Worm (Caenorhabditis elegans) whole organism, L2 larva: Measurements from ENCODE around the gene rde-1.

Experiments used
- C34F6.9 ChIP-seq: fragments of 150-350 bp; optimal IDR thresholded peaks from 2 replicates; lab custom pipeline; 2014; ENCODE audit warnings: missing biosample characterization, missing genetic modification characterization
- Y55F3AM.14 ChIP-seq: fragments of 200-800 bp; sonication (Bioruptor generic); optimal IDR thresholded peaks from 2 replicates; lab custom pipeline; 2018; ENCODE audit warnings: mild to moderate bottlenecking, missing genetic modification characterization, missing compliant biosample characterization
- ZK546.5 ChIP-seq: sonication (generic microtip); optimal IDR thresholded peaks from 2 replicates; lab custom pipeline; 2017; ENCODE audit warnings: missing biosample characterization, missing genetic modification characterization
- alr-1 ChIP-seq: fragments of 150-350 bp; optimal IDR thresholded peaks from 2 replicates; lab custom pipeline; 2014; ENCODE audit warnings: missing biosample characterization, missing genetic modification characterization
- aly-2 ChIP-seq: fragments of 150-350 bp; optimal IDR thresholded peaks from 2 replicates; lab custom pipeline; 2014; ENCODE audit warnings: missing biosample characterization, missing genetic modification characterization
- ama-1 ChIP-seq: fragments of 150-350 bp; optimal IDR thresholded peaks from 2 replicates; lab custom pipeline; 2018; ENCODE audit warnings: inconsistent platforms
- blmp-1 ChIP-seq: sonication (generic microtip); optimal IDR thresholded peaks from 2 replicates; lab custom pipeline; 2017; ENCODE audit warnings: missing genetic modification characterization, mild to moderate bottlenecking, missing compliant biosample characterization, antibody characterized with exemption, moderate library complexity; ENCODE audit not compliant: insufficient read depth
- ceh-16 ChIP-seq: fragments of 150-350 bp; optimal IDR thresholded peaks from 2 replicates; lab custom pipeline; 2014; ENCODE audit warnings: missing biosample characterization, missing genetic modification characterization
- ceh-82 ChIP-seq: fragments of 150-350 bp; optimal IDR thresholded peaks from 2 replicates; lab custom pipeline; 2014; ENCODE audit warnings: missing biosample characterization, missing genetic modification characterization
- dmd-4 ChIP-seq: sonication (generic microtip); optimal IDR thresholded peaks from 2 replicates; lab custom pipeline; 2017; ENCODE audit warnings: missing biosample characterization, missing genetic modification characterization
- elt-1 ChIP-seq: fragments of 150-350 bp; optimal IDR thresholded peaks from 2 replicates; lab custom pipeline; 2014; ENCODE audit warnings: missing biosample characterization, missing genetic modification characterization
- elt-3 ChIP-seq: sonication (generic microtip); optimal IDR thresholded peaks from 2 replicates; lab custom pipeline; 2017; ENCODE audit warnings: missing biosample characterization, missing genetic modification characterization
- fos-1 ChIP-seq: fragments of 150-350 bp; optimal IDR thresholded peaks from 2 replicates; lab custom pipeline; 2014; ENCODE audit warnings: missing biosample characterization, missing genetic modification characterization
- gmeb-1 ChIP-seq: fragments of 150-350 bp; optimal IDR thresholded peaks from 2 replicates; lab custom pipeline; 2014; ENCODE audit warnings: missing biosample characterization, missing genetic modification characterization
- lin-39 ChIP-seq: fragments of 150-350 bp; optimal IDR thresholded peaks from 2 replicates; lab custom pipeline; 2014; ENCODE audit warnings: missing biosample characterization, missing genetic modification reagents, missing genetic modification characterization
- lsy-2 ChIP-seq, 2 experiments: fragments of 150-350 bp in 1 of 2; sonication (generic microtip) in 1 of 2; optimal IDR thresholded peaks; 2 replicates each; lab custom pipeline; 2014 to 2017; ENCODE audit warnings: missing biosample characterization in 2 of 2, missing genetic modification characterization in 2 of 2
- mab-5 ChIP-seq: fragments of 150-350 bp; optimal IDR thresholded peaks from 2 replicates; lab custom pipeline; 2014; ENCODE audit warnings: missing biosample characterization, missing genetic modification characterization
- mdl-1 ChIP-seq, 2 experiments: fragments of 150-350 bp in 1 of 2; sonication (generic microtip) in 1 of 2; optimal IDR thresholded peaks; 2 replicates each; lab custom pipeline; 2017; ENCODE audit warnings: missing biosample characterization in 2 of 2, missing genetic modification characterization in 2 of 2
- nhr-11 ChIP-seq: fragments of 150-350 bp; optimal IDR thresholded peaks from 2 replicates; lab custom pipeline; 2014; ENCODE audit warnings: missing biosample characterization, missing genetic modification characterization
- nhr-12 ChIP-seq: fragments of 150-350 bp; optimal IDR thresholded peaks from 2 replicates; lab custom pipeline; 2014; ENCODE audit warnings: missing biosample characterization, missing genetic modification characterization
- nhr-129 ChIP-seq: fragments of 150-350 bp; optimal IDR thresholded peaks from 2 replicates; lab custom pipeline; 2014; ENCODE audit warnings: missing biosample characterization, missing genetic modification characterization
- nhr-21 ChIP-seq: fragments of 150-350 bp; optimal IDR thresholded peaks from 2 replicates; lab custom pipeline; 2014; ENCODE audit warnings: missing biosample characterization, missing genetic modification characterization
- nhr-23 ChIP-seq: fragments of 150-350 bp; optimal IDR thresholded peaks from 2 replicates; lab custom pipeline; 2014; ENCODE audit warnings: missing biosample characterization, missing genetic modification reagents, missing genetic modification characterization
- nhr-25 ChIP-seq: fragments of 150-350 bp; sonication (generic microtip); optimal IDR thresholded peaks from 3 replicates; lab custom pipeline; 2014; ENCODE audit warnings: missing biosample characterization, missing genetic modification characterization
- nhr-77 ChIP-seq: fragments of 150-350 bp; optimal IDR thresholded peaks from 2 replicates; lab custom pipeline; 2014; ENCODE audit warnings: missing biosample characterization, missing genetic modification characterization
- peb-1 ChIP-seq: fragments of 150-350 bp; optimal IDR thresholded peaks from 2 replicates; lab custom pipeline; 2014; ENCODE audit warnings: missing biosample characterization, missing genetic modification characterization
- skn-1 ChIP-seq: sonication (generic microtip); optimal IDR thresholded peaks from 2 replicates; lab custom pipeline; 2017; ENCODE audit warnings: missing biosample characterization, missing genetic modification characterization
- sma-9 ChIP-seq, 2 experiments: fragments of 150-350 bp in 1 of 2; sonication (generic microtip) in 1 of 2; optimal IDR thresholded peaks; 2 replicates each; lab custom pipeline; 2014 to 2016; ENCODE audit warnings: missing genetic modification characterization in 2 of 2, mild to moderate bottlenecking in 1 of 2, missing biosample characterization in 1 of 2, missing compliant biosample characterization in 1 of 2, missing genetic modification reagents in 1 of 2, moderate library complexity in 1 of 2
- snpc-4 ChIP-seq: fragments of 150-350 bp; optimal IDR thresholded peaks from 2 replicates; lab custom pipeline; 2014; ENCODE audit warnings: missing biosample characterization, missing genetic modification characterization
- unc-55 ChIP-seq: fragments of 150-350 bp; sonication (generic microtip); optimal IDR thresholded peaks from 3 replicates; lab custom pipeline; 2014; ENCODE audit warnings: missing biosample characterization, missing genetic modification reagents, missing genetic modification characterization
- unc-62 ChIP-seq: fragments of 150-350 bp; optimal IDR thresholded peaks from 2 replicates; lab custom pipeline; 2014; ENCODE audit warnings: missing biosample characterization, missing genetic modification reagents, missing genetic modification characterization
- zag-1 ChIP-seq: fragments of 150-350 bp; optimal IDR thresholded peaks from 2 replicates; lab custom pipeline; 2014; ENCODE audit warnings: missing biosample characterization, missing genetic modification characterization
- ztf-1 ChIP-seq: fragments of 200-800 bp; sonication (Bioruptor generic); conservative IDR thresholded peaks from 2 replicates; pipeline ENCODE4 v1.3.6; 2022; ENCODE audit warnings: missing genetic modification characterization, missing compliant biosample characterization
- ztf-4 ChIP-seq: fragments of 150-350 bp; optimal IDR thresholded peaks from 2 replicates; lab custom pipeline; 2014; ENCODE audit warnings: missing biosample characterization, missing genetic modification characterization

The rde-1 gene

DNA sequence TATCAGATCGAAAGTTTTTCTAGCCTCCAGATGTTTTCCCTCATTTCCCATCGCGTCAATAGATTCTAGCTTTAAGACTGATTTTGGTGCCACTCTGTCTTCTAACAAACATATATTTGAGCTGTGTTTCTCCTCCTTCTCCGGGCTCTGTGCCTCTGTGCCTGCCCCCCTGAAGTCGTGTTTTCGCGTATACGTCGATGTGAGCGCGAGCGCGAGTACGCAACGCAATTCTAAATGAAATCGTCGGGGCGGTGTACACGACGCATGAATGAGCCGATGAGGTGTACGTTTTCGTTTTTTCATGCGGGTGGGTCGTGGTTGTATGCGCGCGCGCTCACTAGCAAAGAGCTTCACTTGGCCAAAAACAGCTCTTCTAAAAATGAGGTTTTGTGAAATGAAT is 25.6 kb downstream of the rde-1 start:
- TF ChIP-seq sma-9 (GFP tag; optimal IDR thresholded peaks at IDR 0.05; lab: Kevin White, UChicago) (no peak), sma-9 (tag; optimal IDR thresholded peaks at IDR 0.05; lab: Kevin White, UChicago) (no peak), dmd-4 (tag; lab: Kevin White, UChicago) (no peak), nhr-11 (tag; lab: Kevin White, UChicago) (no peak), aly-2 (tag; lab: Kevin White, UChicago) (no peak), lsy-2 (tag; optimal IDR thresholded peaks at IDR 0.05; lab: Kevin White, UChicago) (no peak), blmp-1 (tag; lab: Kevin White, UChicago) (no peak), skn-1 (tag; lab: Kevin White, UChicago) (no peak), fos-1 (no peak), snpc-4 (no peak), elt-3 (tag; lab: Kevin White, UChicago) (no peak), alr-1 (tag; lab: Kevin White, UChicago) (no peak), ama-1 (lab: Kevin White, UChicago) (no peak), nhr-25 (tag; lab: Kevin White, UChicago) (no peak), elt-1 (tag; lab: Kevin White, UChicago) (no peak), peb-1 (tag; lab: Kevin White, UChicago) (no peak)
- TF ChIP-seq, all 48 proteins: peak for 0

DNA sequence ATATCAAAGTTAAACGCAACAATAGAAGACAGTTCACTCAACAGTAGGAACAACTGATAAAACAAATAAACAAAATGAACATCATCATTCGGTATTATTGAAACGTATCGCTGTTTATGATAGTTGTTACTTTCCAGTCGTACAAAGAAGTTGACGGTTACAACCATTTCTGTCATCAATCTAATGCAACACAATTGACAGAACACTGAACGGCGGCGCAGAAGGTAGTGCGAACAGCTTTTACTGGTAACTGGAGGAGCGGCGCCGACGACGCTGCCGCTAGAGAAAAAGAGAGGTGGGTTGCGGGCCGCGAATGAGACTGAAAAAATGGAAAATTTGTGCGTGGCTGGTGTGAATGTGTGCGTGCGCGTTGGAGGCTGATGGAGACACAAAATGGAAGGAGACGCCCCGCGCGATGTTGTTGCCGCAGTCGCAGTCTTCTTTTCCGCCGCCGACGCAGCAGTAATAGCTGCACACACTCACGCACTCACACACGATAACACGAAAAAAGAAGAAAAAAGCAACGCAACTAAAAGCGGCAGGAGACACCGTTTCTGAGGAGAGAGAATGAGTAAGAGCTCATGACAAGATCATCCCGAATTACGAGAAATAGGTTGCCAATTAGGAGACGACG is 27.2 kb downstream of the rde-1 start:
- TF ChIP-seq nhr-21 (tag; lab: Kevin White, UChicago) (no peak), blmp-1 (tag; lab: Kevin White, UChicago) (no peak), unc-62 (GFP tag; lab: Kevin White, UChicago) (no peak), nhr-77 (tag; lab: Kevin White, UChicago) (no peak), unc-55 (GFP tag; lab: Kevin White, UChicago) (peak; percentile 34), Y55F3AM.14 (GFP tag; lab: Kevin White, UChicago) (no peak)

DNA sequence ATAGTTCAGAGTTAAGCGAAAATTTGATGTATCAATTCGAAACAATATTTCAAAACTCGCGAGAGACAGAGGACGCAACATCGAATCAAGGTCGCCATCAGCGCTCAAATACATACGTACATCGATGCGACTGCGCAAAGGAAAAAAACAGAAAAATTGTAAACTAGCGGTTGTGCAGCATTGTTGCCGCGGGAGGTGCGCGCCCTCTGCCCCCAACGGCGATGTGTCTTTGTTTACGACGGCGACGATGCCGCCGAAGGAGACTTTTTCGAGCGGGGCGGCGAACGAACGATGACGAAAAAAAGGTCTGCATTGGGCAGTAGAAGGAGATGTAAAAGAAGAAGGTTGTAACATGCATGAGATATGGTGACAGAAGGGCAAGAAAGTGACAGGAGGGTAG is 28.5 kb downstream of the rde-1 start:
- TF ChIP-seq ztf-4 (tag; lab: Kevin White, UChicago) (no peak), dmd-4 (tag; lab: Kevin White, UChicago) (no peak), lsy-2 (tag; optimal IDR thresholded peaks at IDR 0.05; lab: Kevin White, UChicago) (no peak), gmeb-1 (tag; lab: Kevin White, UChicago) (no peak), snpc-4 (no peak), nhr-12 (tag; lab: Kevin White, UChicago) (no peak), nhr-25 (tag; lab: Kevin White, UChicago) (no peak), nhr-77 (tag; lab: Kevin White, UChicago) (no peak), ceh-82 (tag; lab: Kevin White, UChicago) (no peak)

DNA sequence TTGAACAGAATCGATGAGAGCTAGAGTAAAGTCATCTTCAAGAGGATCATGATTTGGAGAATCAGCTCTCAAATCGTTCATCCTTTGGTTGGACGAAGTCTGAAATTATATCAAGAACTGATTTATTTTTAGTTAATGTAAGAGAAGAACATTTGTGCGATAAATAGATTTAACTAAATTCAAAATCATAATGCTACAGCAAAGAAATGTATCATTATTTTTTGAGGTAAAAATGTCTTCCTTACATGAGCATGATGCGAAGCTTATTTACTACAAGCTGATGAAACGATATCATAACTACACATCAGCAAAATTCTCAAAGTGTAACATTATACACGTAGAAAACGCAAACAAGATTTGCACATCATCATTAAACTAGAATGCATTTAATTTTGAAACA is 29.0 kb downstream of the rde-1 start, which contains the start of gene madf-4:
TSS of gene madf-4 (minus strand) at position 101 of the 400 bp plus-strand sequence.
- TF ChIP-seq alr-1 (tag; lab: Kevin White, UChicago) (no peak), aly-2 (tag; lab: Kevin White, UChicago) (no peak), ceh-82 (tag; lab: Kevin White, UChicago) (no peak), zag-1 (tag; lab: Kevin White, UChicago) (no peak), snpc-4 (no peak), fos-1 (no peak), nhr-129 (tag; lab: Kevin White, UChicago) (no peak), dmd-4 (tag; lab: Kevin White, UChicago) (no peak), blmp-1 (tag; lab: Kevin White, UChicago) (no peak), sma-9 (GFP tag; optimal IDR thresholded peaks at IDR 0.05; lab: Kevin White, UChicago) (no peak), sma-9 (tag; optimal IDR thresholded peaks at IDR 0.05; lab: Kevin White, UChicago) (no peak), mab-5 (tag; lab: Kevin White, UChicago) (no peak), mdl-1 (tag; optimal IDR thresholded peaks at IDR 0.05; lab: Kevin White, UChicago) (no peak), C34F6.9 (tag; lab: Kevin White, UChicago) (no peak), ZK546.5 (no peak), lin-39 (no peak), ceh-16 (no peak), unc-62 (GFP tag; lab: Kevin White, UChicago) (no peak), nhr-23 (tag; lab: Kevin White, UChicago) (no peak), nhr-77 (tag; lab: Kevin White, UChicago) (no peak), ztf-1 (GFP tag; lab: Robert Waterston, UW) (no peak)
